Worm (Caenorhabditis elegans): ENCODE data around the gene clp-4.

- TF ChIP-seq T22C8.4 (GFP tag; IDR thresholded peaks at IDR 0.05): peak; percentile 66
- TF ChIP-seq med-1 (GFP tag; optimal IDR thresholded peaks at IDR 0.05; ENCODE audit: insufficient read depth): no peak
- TF ChIP-seq cog-1 (tag; optimal IDR thresholded peaks at IDR 0.05): no peak
Measured at ce11 chrIII:1793416-1793815, 24.7 kb downstream of the clp-4 start.
